Fruit fly (Drosophila melanogaster) whole organism, embryonic: Measurements from ENCODE around the gene CG6006.

Source experiments
- CG10462 ChIP-seq: fragments of 200-800 bp; sonication (Bioruptor generic); optimal IDR thresholded peaks from 2 replicates; lab custom pipeline; 2016; ENCODE audit warnings: missing biosample characterization, missing genetic modification characterization
- CG10543 ChIP-seq: fragments of 200-800 bp; sonication (Bioruptor generic); optimal IDR thresholded peaks from 3 replicates; lab custom pipeline; 2017; ENCODE audit warnings: missing biosample characterization, mild to moderate bottlenecking, missing genetic modification characterization, moderate library complexity
- CG11093 ChIP-seq: fragments of 200-800 bp; sonication (Bioruptor generic); IDR thresholded peaks from 3 replicates; pipeline ENCODE4 v1.3.6; 2022; ENCODE audit warnings: missing biosample characterization, missing genetic modification characterization
- CG12659 ChIP-seq: fragments of 200-800 bp; sonication (Bioruptor generic); optimal IDR thresholded peaks from 3 replicates; lab custom pipeline; 2017; ENCODE audit warnings: mild to moderate bottlenecking, missing biosample characterization, missing genetic modification reagents, missing genetic modification characterization
- CG17186 ChIP-seq: fragments of 200-800 bp; sonication (Bioruptor generic); optimal IDR thresholded peaks from 3 replicates; lab custom pipeline; 2017; ENCODE audit warnings: missing biosample characterization, missing genetic modification reagents, missing genetic modification characterization
- CG17829 ChIP-seq: fragments of 200-800 bp; optimal IDR thresholded peaks from 2 replicates; lab custom pipeline; 2019; ENCODE audit warnings: missing biosample characterization, mild to moderate bottlenecking, missing genetic modification characterization, moderate library complexity
- CG17912 ChIP-seq: fragments of 200-800 bp; sonication (Bioruptor generic); optimal IDR thresholded peaks from 2 replicates; lab custom pipeline; 2018; ENCODE audit warnings: missing biosample characterization, mild to moderate bottlenecking, missing genetic modification characterization
- CG18011 ChIP-seq: fragments of 200-800 bp; sonication (Bioruptor generic); optimal IDR thresholded peaks from 2 replicates; lab custom pipeline; 2017; ENCODE audit warnings: missing biosample characterization, missing genetic modification characterization, mild to moderate bottlenecking, moderate library complexity, missing genotype
- CG18764 ChIP-seq: fragments of 200-800 bp; sonication (Bioruptor generic); optimal IDR thresholded peaks from 3 replicates; lab custom pipeline; 2016; ENCODE audit warnings: missing biosample characterization, missing genetic modification characterization
- CG2129 ChIP-seq: fragments of 200-800 bp; sonication (Bioruptor generic); IDR thresholded peaks from 2 replicates; pipeline ENCODE4 v1.3.6; 2022; ENCODE audit warnings: missing biosample characterization, missing genetic modification characterization; ENCODE audit not compliant: partially characterized antibody
- CG3065 ChIP-seq: fragments of 200-800 bp; sonication (Bioruptor generic); optimal IDR thresholded peaks from 2 replicates; lab custom pipeline; 2016; ENCODE audit warnings: missing biosample characterization, missing genetic modification characterization
- CG4820 ChIP-seq: fragments of 200-800 bp; sonication (Bioruptor generic); optimal IDR thresholded peaks from 3 replicates; lab custom pipeline; 2016; ENCODE audit warnings: missing biosample characterization, missing genetic modification characterization
- CG6254 ChIP-seq: fragments of 200-800 bp; sonication (Bioruptor generic); optimal IDR thresholded peaks from 3 replicates; lab custom pipeline; 2017; ENCODE audit warnings: mild to moderate bottlenecking, missing biosample characterization, missing genetic modification reagents, missing genetic modification characterization
- CG6272 ChIP-seq: fragments of 200-800 bp; sonication (Bioruptor generic); IDR thresholded peaks from 2 replicates; pipeline ENCODE4 v1.3.6; 2022; ENCODE audit warnings: missing biosample characterization, missing genetic modification characterization
- CG7786 ChIP-seq: fragments of 200-800 bp; sonication (Bioruptor generic); optimal IDR thresholded peaks from 2 replicates; lab custom pipeline; 2016; ENCODE audit warnings: missing biosample characterization, missing genetic modification characterization
- CG8089 ChIP-seq: fragments of 200-800 bp; sonication (Bioruptor generic); optimal IDR thresholded peaks from 3 replicates; lab custom pipeline; 2016; ENCODE audit warnings: missing biosample characterization, missing genetic modification characterization
- CG8924 ChIP-seq: fragments of 200-800 bp; optimal IDR thresholded peaks from 3 replicates; lab custom pipeline; 2019; ENCODE audit warnings: missing biosample characterization, mild to moderate bottlenecking, missing genetic modification characterization, moderate library complexity
- CG9609 ChIP-seq: fragments of 200-800 bp; sonication (Bioruptor generic); optimal IDR thresholded peaks from 3 replicates; lab custom pipeline; 2016; ENCODE audit warnings: missing biosample characterization, missing genetic modification characterization
- CG9817 ChIP-seq: fragments of 200-800 bp; sonication (Bioruptor generic); optimal IDR thresholded peaks from 2 replicates; lab custom pipeline; 2018; ENCODE audit warnings: missing biosample characterization, mild to moderate bottlenecking, missing genetic modification characterization, moderate library complexity
- CoRest ChIP-seq: fragments of 200-800 bp; sonication (Bioruptor generic); optimal IDR thresholded peaks from 3 replicates; lab custom pipeline; 2018; ENCODE audit warnings: missing biosample characterization, mild to moderate bottlenecking, missing genetic modification characterization, moderate library complexity
- Hr3 ChIP-seq: fragments of 200-800 bp; sonication (Bioruptor generic); optimal IDR thresholded peaks from 3 replicates; lab custom pipeline; 2016; ENCODE audit warnings: missing biosample characterization, missing genetic modification characterization
- Kr ChIP-seq: fragments of 200-800 bp; sonication (Bioruptor generic); optimal IDR thresholded peaks from 2 replicates; lab custom pipeline; 2017; ENCODE audit warnings: missing biosample characterization, mild to moderate bottlenecking, missing genetic modification characterization
- MBD-R2 ChIP-seq: fragments of 200-800 bp; sonication (Bioruptor generic); IDR thresholded peaks from 2 replicates; pipeline ENCODE4 v1.3.6; 2022; ENCODE audit warnings: missing biosample characterization, missing genetic modification characterization
- NFAT ChIP-seq: fragments of 200-800 bp; sonication (Bioruptor generic); IDR thresholded peaks from 2 replicates; pipeline ENCODE4 v1.3.6; 2022; ENCODE audit warnings: missing biosample characterization, missing genetic modification characterization
- Nf-YA ChIP-seq: fragments of 200-800 bp; sonication (Bioruptor generic); IDR thresholded peaks from 2 replicates; pipeline ENCODE4 v1.3.6; 2022; ENCODE audit warnings: missing biosample characterization, missing genetic modification characterization
- Oli ChIP-seq: fragments of 200-800 bp; sonication (Bioruptor generic); optimal IDR thresholded peaks from 2 replicates; lab custom pipeline; 2018; ENCODE audit warnings: missing biosample characterization, mild to moderate bottlenecking, missing genetic modification characterization, moderate library complexity
- TFAM ChIP-seq: fragments of 200-800 bp; sonication (Bioruptor generic); optimal IDR thresholded peaks from 2 replicates; lab custom pipeline; 2017; ENCODE audit warnings: missing biosample characterization, missing genetic modification characterization, inconsistent platforms
- Xrp1 ChIP-seq: fragments of 200-800 bp; sonication (Bioruptor generic); IDR thresholded peaks from 2 replicates; pipeline ENCODE4 v1.3.6; 2022; ENCODE audit warnings: missing biosample characterization, missing genetic modification characterization
- ap ChIP-seq: fragments of 200-800 bp; sonication (Bioruptor generic); IDR thresholded peaks from 2 replicates; pipeline ENCODE4 v1.3.6; 2022; ENCODE audit warnings: missing biosample characterization, missing genetic modification characterization
- br ChIP-seq: fragments of >200 bp; optimal IDR thresholded peaks from 2 replicates; lab custom pipeline; 2017
- dmrt99B ChIP-seq: fragments of 200-800 bp; sonication (Bioruptor generic); optimal IDR thresholded peaks from 2 replicates; lab custom pipeline; 2018; ENCODE audit warnings: missing biosample characterization, mild to moderate bottlenecking, missing genetic modification characterization, moderate library complexity
- dysf ChIP-seq: fragments of 200-800 bp; sonication (Bioruptor generic); IDR thresholded peaks from 3 replicates; pipeline ENCODE4 v1.3.6; 2022; ENCODE audit warnings: missing biosample characterization, missing genetic modification characterization
- fd3F ChIP-seq: fragments of 200-800 bp; sonication (Bioruptor generic); optimal IDR thresholded peaks from 2 replicates; lab custom pipeline; 2018; ENCODE audit warnings: missing biosample characterization, mild to moderate bottlenecking, missing genetic modification characterization, moderate library complexity
- grn ChIP-seq: fragments of 200-800 bp; sonication (Bioruptor generic); optimal IDR thresholded peaks from 3 replicates; lab custom pipeline; 2017; ENCODE audit warnings: missing biosample characterization, missing genetic modification characterization
- gsb ChIP-seq: fragments of 200-800 bp; sonication (Bioruptor generic); IDR thresholded peaks from 2 replicates; pipeline ENCODE4 v1.3.6; 2022; ENCODE audit warnings: missing biosample characterization, missing genetic modification characterization
- jumu ChIP-seq: fragments of 200-800 bp; sonication (Bioruptor generic); optimal IDR thresholded peaks from 3 replicates; lab custom pipeline; 2016; ENCODE audit warnings: missing biosample characterization, missing genetic modification characterization
- knrl ChIP-seq: fragments of 200-800 bp; sonication (Bioruptor generic); IDR thresholded peaks from 3 replicates; pipeline ENCODE4 v1.3.6; 2022; ENCODE audit warnings: missing biosample characterization, missing genetic modification characterization; ENCODE audit not compliant: partially characterized antibody
- lola ChIP-seq, 3 experiments: fragments of >200 bp in 2 of 3; fragments of 200-800 bp in 1 of 3; sonication (Bioruptor generic) in 1 of 3; optimal IDR thresholded peaks; 2 replicates each; lab custom pipeline; 2017 to 2019; ENCODE audit warnings: missing biosample characterization in 3 of 3, missing genetic modification characterization in 3 of 3, mild to moderate bottlenecking in 1 of 3, moderate library complexity in 1 of 3
- maf-S ChIP-seq: fragments of 200-800 bp; sonication (Bioruptor generic); optimal IDR thresholded peaks from 2 replicates; lab custom pipeline; 2016; ENCODE audit warnings: missing biosample characterization, missing genetic modification characterization
- onecut ChIP-seq: fragments of 200-800 bp; sonication (Bioruptor generic); IDR thresholded peaks from 2 replicates; pipeline ENCODE4 v1.3.6; 2022; ENCODE audit warnings: missing biosample characterization, missing genetic modification characterization
- peb ChIP-seq: fragments of 200-800 bp; sonication (Bioruptor generic); IDR thresholded peaks from 2 replicates; pipeline ENCODE4 v1.3.6; 2022; ENCODE audit warnings: missing biosample characterization, missing genetic modification characterization
- phol ChIP-seq: fragments of 200-800 bp; sonication (Bioruptor generic); optimal IDR thresholded peaks from 3 replicates; lab custom pipeline; 2018; ENCODE audit warnings: missing biosample characterization, mild to moderate bottlenecking, missing genetic modification characterization, moderate library complexity
- pros ChIP-seq: fragments of 200-800 bp; sonication (Bioruptor generic); optimal IDR thresholded peaks from 3 replicates; lab custom pipeline; 2019; ENCODE audit warnings: missing biosample characterization, mild to moderate bottlenecking, missing genetic modification characterization, moderate library complexity
- ranshi ChIP-seq: fragments of 200-800 bp; sonication (Bioruptor generic); IDR thresholded peaks from 2 replicates; pipeline ENCODE4 v1.3.6; 2022; ENCODE audit warnings: missing biosample characterization, missing genetic modification characterization
- rib ChIP-seq: fragments of 200-800 bp; sonication (Bioruptor generic); IDR thresholded peaks from 2 replicates; pipeline ENCODE4 v1.3.6; 2022; ENCODE audit warnings: missing biosample characterization, missing genetic modification characterization
- schlank ChIP-seq: fragments of 200-800 bp; sonication (Bioruptor generic); optimal IDR thresholded peaks from 2 replicates; lab custom pipeline; 2018; ENCODE audit warnings: missing biosample characterization, mild to moderate bottlenecking, missing genetic modification characterization
- sd ChIP-seq: fragments of 200-800 bp; sonication (Bioruptor generic); optimal IDR thresholded peaks from 3 replicates; lab custom pipeline; 2018; ENCODE audit warnings: missing biosample characterization, mild to moderate bottlenecking, missing genetic modification characterization, moderate library complexity
- sisA ChIP-seq: fragments of 200-800 bp; sonication (Bioruptor generic); IDR thresholded peaks from 2 replicates; pipeline ENCODE4 v1.3.6; 2022; ENCODE audit warnings: missing biosample characterization, missing genetic modification characterization
- tio ChIP-seq: fragments of 200-800 bp; sonication (Bioruptor generic); optimal IDR thresholded peaks from 2 replicates; lab custom pipeline; 2017; ENCODE audit warnings: missing biosample characterization, missing genetic modification characterization, inconsistent platforms
- usp ChIP-seq: fragments of >200 bp; optimal IDR thresholded peaks from 2 replicates; lab custom pipeline; 2017; ENCODE audit warnings: missing biosample characterization, missing genetic modification characterization
- wor ChIP-seq: fragments of 200-800 bp; sonication (Bioruptor generic); IDR thresholded peaks from 2 replicates; pipeline ENCODE4 v1.3.6; 2022; ENCODE audit warnings: missing biosample characterization, missing genetic modification characterization
- z ChIP-seq: fragments of 200-800 bp; sonication (Bioruptor generic); IDR thresholded peaks from 3 replicates; pipeline ENCODE4 v1.3.6; 2022; ENCODE audit warnings: missing biosample characterization, missing genetic modification characterization

CG6006 gene

dm6 chr3R:16207074-16207609, 52.4 kb downstream of the CG6006 start (continued):
- TF ChIP-seq sd (tag; lab: Kevin White, UChicago), result peak; percentile 71
- peak; percentile 44 for TF ChIP-seq gsb (GFP tag; lab: Robert Waterston, UW)
- TF ChIP-seq CG2129 (GFP tag; lab: Robert Waterston, UW), result no peak
- TF ChIP-seq ranshi (GFP tag; lab: Robert Waterston, UW), result no peak
- TF ChIP-seq sisA (GFP tag; lab: Robert Waterston, UW), result no peak
- no peak for TF ChIP-seq peb (GFP tag; lab: Robert Waterston, UW)
- no peak for TF ChIP-seq wor (GFP tag; lab: Robert Waterston, UW)
- TF ChIP-seq z (GFP tag; lab: Robert Waterston, UW), result no peak
- no peak for TF ChIP-seq CG17912 (GFP tag; lab: Kevin White, UChicago)
- TF ChIP-seq CG8924, result peak; percentile 24
- peak; percentile 75; the same call in 1 of the 2 replicates for TF ChIP-seq rib (GFP tag; lab: Robert Waterston, UW)
- no peak for TF ChIP-seq CG9817 (tag; lab: Kevin White, UChicago)
- TF ChIP-seq TFAM (GFP tag; lab: Kevin White, UChicago), result no peak
- no peak for TF ChIP-seq CG18764 (GFP tag; lab: Kevin White, UChicago)
- TF ChIP-seq phol (tag; lab: Kevin White, UChicago), result no peak
- no peak for TF ChIP-seq ap (GFP tag; lab: Robert Waterston, UW)
- peak; percentile 13 for TF ChIP-seq CG12659 (GFP tag; lab: Kevin White, UChicago)
- no peak for TF ChIP-seq br (lab: Kevin White, UChicago)
- TF ChIP-seq jumu, result no peak
- no peak for TF ChIP-seq Xrp1 (GFP tag; lab: Robert Waterston, UW)
- no peak; the same call in 1 of the 2 replicates for TF ChIP-seq CG6272 (GFP tag; lab: Robert Waterston, UW)
- TF ChIP-seq fd3F (GFP tag; lab: Kevin White, UChicago), result no peak
- TF ChIP-seq CG4820 (GFP tag; lab: Kevin White, UChicago), result no peak
- TF ChIP-seq tio (GFP tag; lab: Kevin White, UChicago), result no peak
- TF ChIP-seq dmrt99B (tag; lab: Kevin White, UChicago), result peak; percentile 7
- TF ChIP-seq pros (GFP tag; lab: Kevin White, UChicago), result peak; percentile 48
- TF ChIP-seq CG17829 (tag; lab: Kevin White, UChicago), result peak; percentile 26
- TF ChIP-seq dysf (GFP tag; lab: Robert Waterston, UW), result no peak; the same call in 2 of the 3 replicates
- TF ChIP-seq Oli, result no peak
- peak; percentile 10 for TF ChIP-seq CG6254 (GFP tag; lab: Kevin White, UChicago)
- no peak for TF ChIP-seq CG17186 (GFP tag; lab: Kevin White, UChicago)
- peak; percentile 6 for TF ChIP-seq CG9609 (GFP tag; lab: Kevin White, UChicago)
- no peak for TF ChIP-seq schlank (tag; lab: Kevin White, UChicago)
- TF ChIP-seq CG11093, result no peak
- TF ChIP-seq Nf-YA (GFP tag; lab: Robert Waterston, UW), result no peak
- no peak; the same call in 1 of the 2 replicates for TF ChIP-seq MBD-R2 (GFP tag; lab: Robert Waterston, UW)
- TF ChIP-seq maf-S (GFP tag; lab: Kevin White, UChicago), result no peak
- peak; percentile 7 for TF ChIP-seq CoRest
- no peak for TF ChIP-seq CG8089 (GFP tag; lab: Kevin White, UChicago)
- no peak for TF ChIP-seq CG7786 (GFP tag; lab: Kevin White, UChicago)
- no peak for TF ChIP-seq Hr3 (GFP tag; lab: Kevin White, UChicago)
- no peak for TF ChIP-seq lola (GFP tag; optimal IDR thresholded peaks at IDR 0.05; lab: Kevin White, UChicago)
- no peak for TF ChIP-seq usp (GFP tag; lab: Kevin White, UChicago)
- TF ChIP-seq NFAT, result 0 out of 2 replicates have a peak, but pooled peaks have one; percentile 30
- peak; percentile 99 for TF ChIP-seq CG10543 (GFP tag; lab: Kevin White, UChicago)
- TF ChIP-seq grn (GFP tag; lab: Kevin White, UChicago), result peak; percentile 73
- TF ChIP-seq CG3065, result no peak
- TF ChIP-seq onecut, result no peak
- TF ChIP-seq Kr (GFP tag; lab: Kevin White, UChicago), result no peak
- TF ChIP-seq knrl (GFP tag; lab: Robert Waterston, UW), result no peak
- TF ChIP-seq CG10462 (GFP tag; lab: Kevin White, UChicago), result no peak
- TF ChIP-seq CG18011 (GFP tag; lab: Kevin White, UChicago), result no peak
